Fruit fly (Drosophila melanogaster): ENCODE measurements around the gene Mvb12.

- TF ChIP-seq achi (GFP tag; optimal IDR thresholded peaks at IDR 0.05) (peak; percentile 78), CG11294 (GFP tag; IDR thresholded peaks at IDR 0.05) (peak; percentile 55; the same call in 1 of the 2 replicates), Sox102F (GFP tag; optimal IDR thresholded peaks at IDR 0.05) (peak; percentile 65), eg (GFP tag; IDR thresholded peaks at IDR 0.05) (peak; percentile 70; the same call in 2 of the 3 replicates)
Measured at dm6 chrX:18085470-18085797, 15.7 kb downstream of the Mvb12 start, which contains the start of gene Ada3.

Data from whole organism, prepupa.